Fruit fly (Drosophila melanogaster) whole organism, embryonic: ENCODE data around the gene ClC-c.

Experiments used
- Atf3 ChIP-seq: fragments of 200-800 bp; sonication (Bioruptor generic); optimal IDR thresholded peaks from 3 replicates; lab custom pipeline; 2016; ENCODE audit warnings: missing biosample characterization, missing genetic modification characterization
- Bdp1 ChIP-seq: fragments of 200-800 bp; sonication (Bioruptor generic); optimal IDR thresholded peaks from 3 replicates; lab custom pipeline; 2016; ENCODE audit warnings: missing biosample characterization, missing genetic modification characterization
- Blimp-1 ChIP-seq: fragments of 200-800 bp; sonication (Bioruptor generic); optimal IDR thresholded peaks from 3 replicates; lab custom pipeline; 2018; ENCODE audit warnings: missing biosample characterization, missing genetic modification characterization, mild to moderate bottlenecking, moderate library complexity, missing genetic modification reagents
- BtbVII ChIP-seq: fragments of 200-800 bp; sonication (Bioruptor generic); optimal IDR thresholded peaks from 3 replicates; lab custom pipeline; 2017; ENCODE audit warnings: missing biosample characterization, mild to moderate bottlenecking, missing genetic modification characterization
- Bteb2 ChIP-seq: fragments of 200-800 bp; sonication (Bioruptor generic); optimal IDR thresholded peaks from 2 replicates; lab custom pipeline; 2016; ENCODE audit warnings: missing biosample characterization, missing genetic modification characterization
- CG10267 ChIP-seq: fragments of 200-800 bp; sonication (Bioruptor generic); optimal IDR thresholded peaks from 2 replicates; lab custom pipeline; 2018; ENCODE audit warnings: missing biosample characterization, mild to moderate bottlenecking, missing genetic modification characterization, moderate library complexity
- CG11456 ChIP-seq: fragments of 200-800 bp; sonication (Bioruptor generic); IDR thresholded peaks from 3 replicates; pipeline ENCODE4 v1.3.6; 2022; ENCODE audit warnings: missing biosample characterization, missing genetic modification characterization
- CG12219 ChIP-seq: fragments of 200-800 bp; sonication (Bioruptor generic); optimal IDR thresholded peaks from 3 replicates; lab custom pipeline; 2018; ENCODE audit warnings: missing biosample characterization, mild to moderate bottlenecking, missing genetic modification characterization
- CG12391 ChIP-seq: fragments of 200-800 bp; sonication (Bioruptor generic); optimal IDR thresholded peaks from 3 replicates; lab custom pipeline; 2018; ENCODE audit warnings: missing biosample characterization, mild to moderate bottlenecking, missing genetic modification characterization, moderate library complexity
- CG12769 ChIP-seq: fragments of 200-800 bp; sonication (Bioruptor generic); optimal IDR thresholded peaks from 2 replicates; lab custom pipeline; 2019; ENCODE audit warnings: missing biosample characterization, mild to moderate bottlenecking, missing genetic modification characterization, moderate library complexity
- CG13287 ChIP-seq: fragments of 200-800 bp; sonication (Bioruptor generic); IDR thresholded peaks from 2 replicates; pipeline ENCODE4 v1.3.6; 2022; ENCODE audit warnings: missing biosample characterization, missing genetic modification characterization; ENCODE audit not compliant: partially characterized antibody
- CG13624 ChIP-seq: fragments of 200-800 bp; sonication (Bioruptor generic); optimal IDR thresholded peaks from 2 replicates; lab custom pipeline; 2016; ENCODE audit warnings: missing biosample characterization, missing genetic modification characterization
- CG1529 ChIP-seq: fragments of 200-800 bp; sonication (Bioruptor generic); optimal IDR thresholded peaks from 3 replicates; lab custom pipeline; 2018; ENCODE audit warnings: missing biosample characterization, missing genetic modification characterization
- CG16815 ChIP-seq: fragments of 200-800 bp; sonication (Bioruptor generic); optimal IDR thresholded peaks from 3 replicates; lab custom pipeline; 2017; ENCODE audit warnings: missing biosample characterization, mild to moderate bottlenecking, missing genetic modification characterization
- CG17186 ChIP-seq: fragments of 200-800 bp; sonication (Bioruptor generic); optimal IDR thresholded peaks from 3 replicates; lab custom pipeline; 2017; ENCODE audit warnings: missing biosample characterization, missing genetic modification reagents, missing genetic modification characterization
- CG17385 ChIP-seq: fragments of 200-800 bp; sonication (Bioruptor generic); optimal IDR thresholded peaks from 3 replicates; lab custom pipeline; 2018; ENCODE audit warnings: missing biosample characterization, mild to moderate bottlenecking, missing genetic modification characterization
- CG17912 ChIP-seq: fragments of 200-800 bp; sonication (Bioruptor generic); optimal IDR thresholded peaks from 2 replicates; lab custom pipeline; 2018; ENCODE audit warnings: missing biosample characterization, mild to moderate bottlenecking, missing genetic modification characterization
- CG2199 ChIP-seq: fragments of 200-800 bp; sonication (Bioruptor generic); IDR thresholded peaks from 3 replicates; pipeline ENCODE4 v1.3.6; 2022; ENCODE audit warnings: missing biosample characterization, missing genetic modification characterization
- CG34376 ChIP-seq: fragments of 200-800 bp; sonication (Bioruptor generic); optimal IDR thresholded peaks from 2 replicates; lab custom pipeline; 2018; ENCODE audit warnings: missing biosample characterization, mild to moderate bottlenecking, missing genetic modification characterization
- CG3726 ChIP-seq: fragments of 200-800 bp; sonication (Bioruptor generic); IDR thresholded peaks from 3 replicates; pipeline ENCODE4, ENCODE4 v1.3.6; 2022; ENCODE audit warnings: missing biosample characterization, missing genetic modification characterization
- CG3847 ChIP-seq: fragments of 200-800 bp; sonication (Bioruptor generic); IDR thresholded peaks from 2 replicates; pipeline ENCODE4 v1.3.6; 2022; ENCODE audit warnings: missing biosample characterization, missing genetic modification characterization
- CG9932 ChIP-seq: fragments of 200-800 bp; sonication (Bioruptor generic); IDR thresholded peaks from 2 replicates; pipeline ENCODE4 v1.3.6; 2022; ENCODE audit warnings: missing biosample characterization, missing genetic modification characterization
- CoRest ChIP-seq: fragments of 200-800 bp; sonication (Bioruptor generic); optimal IDR thresholded peaks from 3 replicates; lab custom pipeline; 2018; ENCODE audit warnings: missing biosample characterization, mild to moderate bottlenecking, missing genetic modification characterization, moderate library complexity
- E2f2 ChIP-seq: fragments of 200-800 bp; sonication (Bioruptor generic); IDR thresholded peaks from 2 replicates; pipeline ENCODE4 v1.3.6; 2022; ENCODE audit warnings: missing biosample characterization, missing genetic modification characterization
- ERR ChIP-seq: fragments of 200-800 bp; sonication (Bioruptor generic); optimal IDR thresholded peaks from 2 replicates; lab custom pipeline; 2016; ENCODE audit warnings: missing biosample characterization, missing genetic modification characterization
- Gsc ChIP-seq: fragments of 200-800 bp; sonication (Bioruptor generic); IDR thresholded peaks from 2 replicates; pipeline ENCODE4 v1.3.6; 2022; ENCODE audit warnings: missing biosample characterization, missing genetic modification characterization
- HmgD ChIP-seq: fragments of 200-800 bp; sonication (Bioruptor generic); optimal IDR thresholded peaks from 3 replicates; lab custom pipeline; 2016; ENCODE audit warnings: missing biosample characterization, missing genetic modification characterization
- HmgZ ChIP-seq: fragments of 200-800 bp; sonication (Bioruptor generic); optimal IDR thresholded peaks from 2 replicates; lab custom pipeline; 2018; ENCODE audit warnings: missing biosample characterization, mild to moderate bottlenecking, missing genetic modification characterization
- Hr3 ChIP-seq: fragments of 200-800 bp; sonication (Bioruptor generic); optimal IDR thresholded peaks from 3 replicates; lab custom pipeline; 2016; ENCODE audit warnings: missing biosample characterization, missing genetic modification characterization
- MESR4 ChIP-seq: fragments of 200-800 bp; sonication (Bioruptor generic); optimal IDR thresholded peaks from 2 replicates; lab custom pipeline; 2018; ENCODE audit warnings: missing biosample characterization, mild to moderate bottlenecking, missing genetic modification characterization, moderate library complexity
- Nf-YB ChIP-seq: fragments of 200-800 bp; sonication (Bioruptor generic); optimal IDR thresholded peaks from 3 replicates; lab custom pipeline; 2019; ENCODE audit warnings: missing biosample characterization, mild to moderate bottlenecking, missing genetic modification characterization, moderate library complexity
- PHDP ChIP-seq: fragments of 200-800 bp; sonication (Bioruptor generic); optimal IDR thresholded peaks from 3 replicates; lab custom pipeline; 2018; ENCODE audit warnings: missing biosample characterization, mild to moderate bottlenecking, missing genetic modification characterization, moderate library complexity
- Pdp1 ChIP-seq, 2 experiments: fragments of 200-800 bp; sonication (Bioruptor generic); optimal IDR thresholded peaks; 3 replicates each; lab custom pipeline; 2016; ENCODE audit warnings: missing biosample characterization in 2 of 2, missing genetic modification characterization in 2 of 2, mild to moderate bottlenecking in 1 of 2, moderate library complexity in 1 of 2
- Ptx1 ChIP-seq: fragments of 200-800 bp; sonication (Bioruptor generic); IDR thresholded peaks from 2 replicates; pipeline ENCODE4 v1.3.6; 2022; ENCODE audit warnings: missing biosample characterization, missing genetic modification characterization
- Ravus ChIP-seq: fragments of 200-800 bp; sonication (Bioruptor generic); IDR thresholded peaks from 2 replicates; pipeline ENCODE4 v1.3.6; 2022; ENCODE audit warnings: missing biosample characterization, missing genetic modification characterization
- Scr ChIP-seq: fragments of 200-800 bp; sonication (Bioruptor generic); IDR thresholded peaks from 2 replicates; pipeline ENCODE4 v1.3.6; 2022; ENCODE audit warnings: missing biosample characterization, missing genetic modification characterization; ENCODE audit not compliant: partially characterized antibody
- Sin3A ChIP-seq: fragments of >200 bp; optimal IDR thresholded peaks from 2 replicates; lab custom pipeline; 2018
- Sry-β ChIP-seq: fragments of 200-800 bp; sonication (Bioruptor generic); optimal IDR thresholded peaks from 2 replicates; lab custom pipeline; 2018; ENCODE audit warnings: missing biosample characterization, mild to moderate bottlenecking, missing genetic modification characterization, moderate library complexity
- Ssrp ChIP-seq: fragments of 200-800 bp; sonication (Bioruptor generic); optimal IDR thresholded peaks from 2 replicates; lab custom pipeline; 2018; ENCODE audit warnings: missing biosample characterization, mild to moderate bottlenecking, missing genetic modification characterization, moderate library complexity
- Xbp1 ChIP-seq: fragments of 200-800 bp; sonication (Bioruptor generic); optimal IDR thresholded peaks from 3 replicates; lab custom pipeline; 2016; ENCODE audit warnings: missing biosample characterization, mild to moderate bottlenecking, missing genetic modification characterization
- abd-A ChIP-seq: fragments of 200-800 bp; sonication (Bioruptor generic); optimal IDR thresholded peaks from 3 replicates; lab custom pipeline; 2019; ENCODE audit warnings: missing biosample characterization, mild to moderate bottlenecking, missing genetic modification characterization, moderate library complexity
- bab2 ChIP-seq: fragments of 200-800 bp; sonication (Bioruptor generic); optimal IDR thresholded peaks from 2 replicates; lab custom pipeline; 2016; ENCODE audit warnings: missing biosample characterization, missing genetic modification characterization
- cas ChIP-seq: fragments of 200-800 bp; sonication (Bioruptor generic); IDR thresholded peaks from 2 replicates; pipeline ENCODE4 v1.3.6; 2022; ENCODE audit warnings: missing biosample characterization, missing genetic modification characterization
- chif ChIP-seq, 2 experiments: fragments of 200-800 bp; sonication (Bioruptor generic); optimal IDR thresholded peaks; 3 replicates each; lab custom pipeline; 2016; ENCODE audit warnings: missing biosample characterization in 2 of 2, missing genetic modification characterization in 2 of 2
- exex ChIP-seq: fragments of 200-800 bp; sonication (Bioruptor generic); optimal IDR thresholded peaks from 4 replicates; lab custom pipeline; 2018; ENCODE audit warnings: missing biosample characterization, mild to moderate bottlenecking, missing genetic modification characterization, moderate library complexity
- insv ChIP-seq, 2 experiments: fragments of 200-800 bp; sonication (Bioruptor generic); optimal IDR thresholded peaks; 3 replicates each; lab custom pipeline; 2016 to 2018; ENCODE audit warnings: missing biosample characterization in 2 of 2, missing genetic modification characterization in 2 of 2
- sqz ChIP-seq: fragments of 200-800 bp; sonication (Bioruptor generic); optimal IDR thresholded peaks from 3 replicates; lab custom pipeline; 2018; ENCODE audit warnings: missing biosample characterization, mild to moderate bottlenecking, missing genetic modification characterization
- tap ChIP-seq: fragments of 200-800 bp; optimal IDR thresholded peaks from 3 replicates; lab custom pipeline; 2019; ENCODE audit warnings: missing biosample characterization, mild to moderate bottlenecking, missing genetic modification characterization, moderate library complexity
- trem ChIP-seq: fragments of 200-800 bp; optimal IDR thresholded peaks from 3 replicates; lab custom pipeline; 2019; ENCODE audit warnings: missing biosample characterization, mild to moderate bottlenecking, missing genetic modification characterization, moderate library complexity
- zen2 ChIP-seq: fragments of 200-800 bp; sonication (Bioruptor generic); IDR thresholded peaks from 3 replicates; pipeline ENCODE4 v1.3.6; 2022; ENCODE audit warnings: missing biosample characterization, missing genetic modification characterization; ENCODE audit not compliant: partially characterized antibody
- zfh1 ChIP-seq: fragments of 200-800 bp; sonication (Bioruptor generic); IDR thresholded peaks from 3 replicates; pipeline ENCODE4 v1.3.6; 2022; ENCODE audit warnings: missing biosample characterization, missing genetic modification characterization

ClC-c gene

DNA sequence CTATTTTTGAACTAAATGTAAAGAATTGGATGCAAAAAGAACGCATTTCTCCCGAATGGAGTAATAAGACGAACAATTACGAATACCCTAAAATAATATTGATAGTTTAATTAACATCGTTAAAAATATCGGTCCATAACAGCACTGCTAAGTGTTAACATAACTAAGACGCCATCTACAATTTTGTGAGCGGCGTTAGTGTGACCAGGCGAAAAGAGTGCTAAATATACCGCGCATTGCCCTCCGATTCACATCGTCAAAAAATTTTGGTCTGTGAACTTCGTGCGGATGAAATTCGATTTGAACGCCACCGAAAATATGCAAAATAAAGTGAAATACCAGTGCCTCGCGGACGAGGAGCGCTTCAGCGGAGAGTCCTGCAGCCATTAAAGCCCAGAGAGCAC is 38.5 kb upstream of the ClC-c start, which contains the start of gene Mbs (continued):
- TF ChIP-seq Xbp1 (GFP tag; lab: Kevin White, UChicago) = no peak
- peak; percentile 65 for TF ChIP-seq Scr (GFP tag; lab: Robert Waterston, UW)
- TF ChIP-seq BtbVII (GFP tag; lab: Kevin White, UChicago) = no peak
- peak; percentile 45 for TF ChIP-seq CG12391 (tag; lab: Kevin White, UChicago)
- peak; percentile 9 for TF ChIP-seq CG10267
- TF ChIP-seq sqz (GFP tag; lab: Kevin White, UChicago) = no peak
- TF ChIP-seq CG13624 (GFP tag; lab: Kevin White, UChicago) = no peak
- TF ChIP-seq CG2199 (GFP tag; lab: Robert Waterston, UW) = no peak
- no peak for TF ChIP-seq CoRest
- peak; percentile 7 for TF ChIP-seq PHDP (tag; lab: Kevin White, UChicago)
- peak; percentile 20; the same call in 1 of the 2 replicates for TF ChIP-seq Ptx1
- peak; percentile 1 for TF ChIP-seq ERR (GFP tag; lab: Kevin White, UChicago)
- peak; percentile 60 for TF ChIP-seq CG13287 (GFP tag; lab: Robert Waterston, UW)
- no peak for TF ChIP-seq CG12219 (GFP tag; lab: Kevin White, UChicago)
- TF ChIP-seq CG11456 (GFP tag; lab: Robert Waterston, UW) = peak; percentile 52; the same call in 1 of the 3 replicates
- TF ChIP-seq Pdp1 (GFP tag; optimal IDR thresholded peaks at IDR 0.05; lab: Kevin White, UChicago) = no peak
- TF ChIP-seq CG9932 (GFP tag; lab: Robert Waterston, UW) = peak; percentile 7; the same call in 1 of the 2 replicates
- no peak for TF ChIP-seq CG16815 (GFP tag; lab: Kevin White, UChicago)
- TF ChIP-seq Atf3 = no peak
- TF ChIP-seq Ravus (GFP tag; lab: Robert Waterston, UW) = no peak
- TF ChIP-seq E2f2 = peak; percentile 55
- TF ChIP-seq CG17912 (GFP tag; lab: Kevin White, UChicago) = peak; percentile 48
- TF ChIP-seq abd-A = peak; percentile 61
- peak; percentile 11; the same call in 1 of the 2 replicates for TF ChIP-seq CG3847 (GFP tag; lab: Robert Waterston, UW)
- TF ChIP-seq bab2 (GFP tag; lab: Kevin White, UChicago) = no peak
- no peak for TF ChIP-seq CG3726
- peak; percentile 50 for TF ChIP-seq CG34376 (GFP tag; lab: Kevin White, UChicago)
- TF ChIP-seq MESR4 (GFP tag; lab: Kevin White, UChicago) = peak; percentile 62
- TF ChIP-seq chif (GFP tag; optimal IDR thresholded peaks at IDR 0.05; lab: Kevin White, UChicago) = no peak
- peak; percentile 64 for TF ChIP-seq zen2 (GFP tag; lab: Robert Waterston, UW)
- no peak for TF ChIP-seq Sry-β (GFP tag; lab: Kevin White, UChicago)
- TF ChIP-seq zfh1 (GFP tag; lab: Robert Waterston, UW) = no peak; the same call in 2 of the 3 replicates
- no peak for TF ChIP-seq Gsc (GFP tag; lab: Robert Waterston, UW)
- peak; percentile 24 for TF ChIP-seq tap (tag; lab: Kevin White, UChicago)
- peak; percentile 37 for TF ChIP-seq trem
- TF ChIP-seq CG17385 (GFP tag; lab: Kevin White, UChicago) = no peak
- no peak for TF ChIP-seq HmgD (GFP tag; lab: Kevin White, UChicago)
- TF ChIP-seq Bteb2 = no peak
- TF ChIP-seq Bdp1 = no peak
- TF ChIP-seq CG12769 (tag; lab: Kevin White, UChicago) = no peak
- no peak for TF ChIP-seq exex (tag; lab: Kevin White, UChicago)
- no peak for TF ChIP-seq Hr3 (GFP tag; lab: Kevin White, UChicago)
- TF ChIP-seq CG1529 (GFP tag; lab: Kevin White, UChicago) = no peak
- no peak for TF ChIP-seq cas (GFP tag; lab: Robert Waterston, UW)
- no peak for TF ChIP-seq Ssrp (tag; lab: Kevin White, UChicago)
- TF ChIP-seq Sin3A (lab: Kevin White, UChicago) = peak; percentile 27
- no peak for TF ChIP-seq Blimp-1 (GFP tag; lab: Kevin White, UChicago)
- TF ChIP-seq insv (GFP tag; optimal IDR thresholded peaks at IDR 0.05; lab: Kevin White, UChicago) = peak in 1 of 2 experiments; percentile 41
- peak; percentile 46 for TF ChIP-seq CG17186
- peak; percentile 33 for TF ChIP-seq HmgZ (tag; lab: Kevin White, UChicago)
- peak; percentile 22 for TF ChIP-seq Nf-YB (GFP tag; lab: Kevin White, UChicago)
